Worm (Caenorhabditis elegans): Measurements from ENCODE around the gene clec-153.

clec-153 gene

ce11 chrIII:4656415-4656814 lies 21.4 kb downstream of the clec-153 start (continued):
- peak; percentile 36 for TF ChIP-seq isw-1 (GFP tag; IDR thresholded peaks at IDR 0.05)
- no peak for TF ChIP-seq ztf-4 (tag; optimal IDR thresholded peaks at IDR 0.05)
- TF ChIP-seq zip-4 (GFP tag; optimal IDR thresholded peaks at IDR 0.05) = no peak
- no peak for TF ChIP-seq fos-1 (tag; optimal IDR thresholded peaks at IDR 0.05)
- TF ChIP-seq hlh-4 (tag; optimal IDR thresholded peaks at IDR 0.05) = no peak
- no peak for TF ChIP-seq hlh-17 (GFP tag; optimal IDR thresholded peaks at IDR 0.05; ENCODE audit: borderline replicate concordance)
- TF ChIP-seq nhr-20 (tag; optimal IDR thresholded peaks at IDR 0.05) = no peak
- no peak for TF ChIP-seq nhr-77 (tag; optimal IDR thresholded peaks at IDR 0.05)
- no peak for TF ChIP-seq nhr-90 (tag; optimal IDR thresholded peaks at IDR 0.05; ENCODE audit: poor library complexity)
- no peak for TF ChIP-seq lin-13 (GFP tag; optimal IDR thresholded peaks at IDR 0.05)
- TF ChIP-seq C04F5.9 (tag; optimal IDR thresholded peaks at IDR 0.05) = no peak

ce11 chrIII:4657386-4657785 lies 22.3 kb downstream of the clec-153 start:
- TF ChIP-seq lin-14 (GFP tag; optimal IDR thresholded peaks at IDR 0.05) = peak; percentile 47
- TF ChIP-seq sptf-1 (tag; optimal IDR thresholded peaks at IDR 0.05) = no peak
- TF ChIP-seq ces-1 (GFP tag; optimal IDR thresholded peaks at IDR 0.05) = peak; percentile 40
- no peak for TF ChIP-seq fos-1 (tag; optimal IDR thresholded peaks at IDR 0.05)

- TF ChIP-seq nhr-19 (GFP tag; conservative IDR thresholded peaks at IDR 0.05) (no peak), lin-14 (GFP tag; optimal IDR thresholded peaks at IDR 0.05) (peak; percentile 65), lsy-2 (tag; optimal IDR thresholded peaks at IDR 0.05) (peak in 1 of 2 experiments; percentile 11)
These were observed 23.4 kb downstream of the clec-153 start, which contains the start of gene cdka-1 for ce11 chrIII:4658384-4658844. cdka-1 (plus strand) TSS chrIII:4658794.

- TF ChIP-seq F16B12.6 (tag; optimal IDR thresholded peaks at IDR 0.05) = no peak
- no peak for TF ChIP-seq fos-1 (tag; optimal IDR thresholded peaks at IDR 0.05)
- no peak for TF ChIP-seq dsc-1 (tag; optimal IDR thresholded peaks at IDR 0.05)
- no peak for TF ChIP-seq ceh-82 (tag; optimal IDR thresholded peaks at IDR 0.05)
- no peak for TF ChIP-seq xbp-1 (tag; optimal IDR thresholded peaks at IDR 0.05)
- no peak for TF ChIP-seq C34B4.2 (tag; optimal IDR thresholded peaks at IDR 0.05)
- no peak for TF ChIP-seq sup-37 (GFP tag; optimal IDR thresholded peaks at IDR 0.05)
- no peak for TF ChIP-seq skn-1 (tag; optimal IDR thresholded peaks at IDR 0.05)
These were observed 24.4 kb downstream of the clec-153 start for ce11 chrIII:4659426-4659825.

- no peak for TF ChIP-seq nhr-19 (GFP tag; conservative IDR thresholded peaks at IDR 0.05)
- no peak for TF ChIP-seq lin-13 (GFP tag; optimal IDR thresholded peaks at IDR 0.05)
- TF ChIP-seq pag-3 (tag; optimal IDR thresholded peaks at IDR 0.05; ENCODE audit: borderline replicate concordance, insufficient read depth) = no peak
- no peak for TF ChIP-seq mef-2 (tag; optimal IDR thresholded peaks at IDR 0.05)
- no peak for TF ChIP-seq unc-130 (tag; optimal IDR thresholded peaks at IDR 0.05)
- no peak for TF ChIP-seq ama-1 (optimal IDR thresholded peaks at IDR 0.05)
- TF ChIP-seq efl-1 (optimal IDR thresholded peaks at IDR 0.05) = no peak
- no peak for TF ChIP-seq efl-1 (GFP tag; optimal IDR thresholded peaks at IDR 0.05 in 1 of 2)
- TF ChIP-seq rnt-1 (tag; optimal IDR thresholded peaks at IDR 0.05) = no peak
- no peak for TF ChIP-seq aha-1 (tag; optimal IDR thresholded peaks at IDR 0.05)
- no peak for TF ChIP-seq lir-3 (tag; optimal IDR thresholded peaks at IDR 0.05; ENCODE audit: poor library complexity)
- TF ChIP-seq fos-1 (tag; optimal IDR thresholded peaks at IDR 0.05) = no peak
- TF ChIP-seq aly-2 (tag; optimal IDR thresholded peaks at IDR 0.05) = no peak
- TF ChIP-seq C04F5.9 (tag; optimal IDR thresholded peaks at IDR 0.05) = no peak
- no peak for TF ChIP-seq ces-1 (GFP tag; optimal IDR thresholded peaks at IDR 0.05)
These were observed 30.2 kb downstream of the clec-153 start, which contains the start of gene T23F11.4 for ce11 chrIII:4665272-4665671. T23F11.4 (minus strand) TSS chrIII:4665372.

All from whole organism, L1 larva.